Fruit fly (Drosophila melanogaster): Measurements from ENCODE around the gene ttk.
A peak's percentile ranks its signal among the peaks of the same experiment; 100 is the strongest.

Gene ttk

DNA sequence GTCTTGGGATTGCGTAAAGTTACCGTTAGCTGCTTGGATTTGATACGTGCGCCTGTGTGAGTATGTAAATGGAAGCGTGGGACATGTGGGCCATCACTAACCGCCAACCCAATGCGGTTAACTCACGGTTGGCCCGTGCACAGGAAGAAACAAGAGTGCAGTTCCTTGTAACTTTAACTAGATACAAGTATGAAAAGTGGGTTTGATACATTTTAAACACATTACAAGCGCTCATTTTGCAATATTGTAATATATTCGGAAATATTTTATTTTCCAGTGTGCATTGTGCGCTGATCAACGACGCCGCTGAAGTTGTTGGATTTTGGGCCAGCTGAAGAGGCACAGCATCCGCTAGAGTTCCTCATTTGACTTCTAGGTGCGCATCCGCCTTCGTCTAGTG is 25.9 kb upstream of the ttk start (continued):
- TF ChIP-seq CoRest (tag; optimal IDR thresholded peaks at IDR 0.05): peak; percentile 9
- TF ChIP-seq dpn (GFP tag; optimal IDR thresholded peaks at IDR 0.05): peak; percentile 19 to 40
- no peak for TF ChIP-seq CG43689 (GFP tag; IDR thresholded peaks at IDR 0.05)
- no peak for TF ChIP-seq Doc3 (GFP tag; IDR thresholded peaks at IDR 0.05; ENCODE audit: partially characterized antibody)
- no peak for TF ChIP-seq zf30C (GFP tag; optimal IDR thresholded peaks at IDR 0.05)
- no peak for TF ChIP-seq CG8290 (GFP tag; optimal IDR thresholded peaks at IDR 0.05)
- TF ChIP-seq CG8290 (tag; optimal IDR thresholded peaks at IDR 0.05): no peak
- no peak for TF ChIP-seq CG3163 (GFP tag; optimal IDR thresholded peaks at IDR 0.05)
- TF ChIP-seq tio (GFP tag; optimal IDR thresholded peaks at IDR 0.05): peak; percentile 0
- TF ChIP-seq CG4854 (GFP tag; optimal IDR thresholded peaks at IDR 0.05): no peak
- TF ChIP-seq NK7.1 (GFP tag; optimal IDR thresholded peaks at IDR 0.05): no peak
- TF ChIP-seq Ada2b (GFP tag; IDR thresholded peaks at IDR 0.05): no peak
- no peak for TF ChIP-seq CG17612 (GFP tag; IDR thresholded peaks at IDR 0.05)
- TF ChIP-seq HmgZ (tag; optimal IDR thresholded peaks at IDR 0.05): no peak
- no peak for TF ChIP-seq CG2120 (GFP tag; optimal IDR thresholded peaks at IDR 0.05)
- peak; percentile 62; the same call in 1 of the 2 replicates for TF ChIP-seq ttk (GFP tag; IDR thresholded peaks at IDR 0.05)
- TF ChIP-seq CG6254 (GFP tag; optimal IDR thresholded peaks at IDR 0.05): no peak
- no peak for TF ChIP-seq ERR (GFP tag; optimal IDR thresholded peaks at IDR 0.05)
- no peak for TF ChIP-seq Sox100B (GFP tag; optimal IDR thresholded peaks at IDR 0.05)
- no peak for TF ChIP-seq stc (GFP tag; IDR thresholded peaks at IDR 0.05)
- TF ChIP-seq CG3838 (GFP tag; optimal IDR thresholded peaks at IDR 0.05): no peak
- TF ChIP-seq Oaz (GFP tag; IDR thresholded peaks at IDR 0.05): no peak
- TF ChIP-seq ind (GFP tag; optimal IDR thresholded peaks at IDR 0.05): no peak
- no peak for TF ChIP-seq cwo (GFP tag; optimal IDR thresholded peaks at IDR 0.05)
- TF ChIP-seq seq (GFP tag; IDR thresholded peaks at IDR 0.05): no peak
- no peak for TF ChIP-seq CG14014 (GFP tag; IDR thresholded peaks at IDR 0.05)
- TF ChIP-seq CG7928 (GFP tag; optimal IDR thresholded peaks at IDR 0.05): no peak
- no peak for TF ChIP-seq CG10321 (GFP tag; IDR thresholded peaks at IDR 0.05)
- TF ChIP-seq Sox102F (GFP tag; optimal IDR thresholded peaks at IDR 0.05): peak; percentile 64
- no peak for TF ChIP-seq sim (GFP tag; IDR thresholded peaks at IDR 0.05)
- peak; percentile 40; the same call in 1 of the 2 replicates for TF ChIP-seq CG31441 (GFP tag; IDR thresholded peaks at IDR 0.05)
- TF ChIP-seq B-H2 (GFP tag; optimal IDR thresholded peaks at IDR 0.05): no peak
- no peak for TF ChIP-seq Six4 (GFP tag; optimal IDR thresholded peaks at IDR 0.05)
- no peak for TF ChIP-seq E2f1 (GFP tag; IDR thresholded peaks at IDR 0.05)
- no peak for TF ChIP-seq luna (GFP tag; optimal IDR thresholded peaks at IDR 0.05)
- TF ChIP-seq BtbVII (GFP tag; optimal IDR thresholded peaks at IDR 0.05): no peak
- no peak for TF ChIP-seq salm (tag; optimal IDR thresholded peaks at IDR 0.05)
- TF ChIP-seq CG13894 (tag; optimal IDR thresholded peaks at IDR 0.05): no peak
- no peak for TF ChIP-seq toy (GFP tag; IDR thresholded peaks at IDR 0.05)
- TF ChIP-seq CG17568 (GFP tag; optimal IDR thresholded peaks at IDR 0.05): no peak
- TF ChIP-seq CG8765 (GFP tag; IDR thresholded peaks at IDR 0.05): no peak
- TF ChIP-seq CG13123 (GFP tag; optimal IDR thresholded peaks at IDR 0.05): no peak
- TF ChIP-seq CG15479 (GFP tag; optimal IDR thresholded peaks at IDR 0.05): no peak
- TF ChIP-seq Rfx (GFP tag; IDR thresholded peaks at IDR 0.05): 0 out of 2 replicates have a peak, but pooled peaks have one; percentile 6
- TF ChIP-seq Hr78 (GFP tag; optimal IDR thresholded peaks at IDR 0.05): no peak
- peak in 1 of 2 experiments; percentile 27 for TF ChIP-seq Hr51 (GFP tag; optimal IDR thresholded peaks at IDR 0.05)
- TF ChIP-seq Dip2 (GFP tag; IDR thresholded peaks at IDR 0.05): no peak
- no peak for TF ChIP-seq CG17361 (GFP tag; IDR thresholded peaks at IDR 0.05)
- no peak for TF ChIP-seq CG8359 (GFP tag; optimal IDR thresholded peaks at IDR 0.05; ENCODE audit: borderline replicate concordance)
- TF ChIP-seq dm (GFP tag; optimal IDR thresholded peaks at IDR 0.05): no peak
- no peak for TF ChIP-seq CG4617 (GFP tag; optimal IDR thresholded peaks at IDR 0.05; ENCODE audit: borderline replicate concordance)
- peak in 1 of 2 experiments; percentile 31 for TF ChIP-seq Pdp1 (GFP tag; optimal IDR thresholded peaks at IDR 0.05)

Data from whole organism, embryonic.